Fruit fly (Drosophila melanogaster) whole organism, embryonic: ENCODE results near the gene CG15145.
A peak's percentile ranks its signal among the peaks of the same experiment; 100 is the strongest.

ENCODE experiments used
- B-H1 ChIP-seq: fragments of 200-800 bp; sonication (Bioruptor generic); IDR thresholded peaks from 3 replicates; pipeline ENCODE4 v1.3.6; 2022; ENCODE audit warnings: missing biosample characterization, missing genetic modification characterization
- BEAF-32 ChIP-seq: fragments of 200-800 bp; sonication (Bioruptor generic); optimal IDR thresholded peaks from 3 replicates; lab custom pipeline; 2017; ENCODE audit warnings: missing biosample characterization, missing genetic modification characterization, mild to moderate bottlenecking, moderate library complexity, missing genetic modification reagents
- Blimp-1 ChIP-seq: fragments of 200-800 bp; sonication (Bioruptor generic); optimal IDR thresholded peaks from 3 replicates; lab custom pipeline; 2018; ENCODE audit warnings: missing biosample characterization, missing genetic modification characterization, mild to moderate bottlenecking, moderate library complexity, missing genetic modification reagents
- Bteb2 ChIP-seq: fragments of 200-800 bp; sonication (Bioruptor generic); optimal IDR thresholded peaks from 2 replicates; lab custom pipeline; 2016; ENCODE audit warnings: missing biosample characterization, missing genetic modification characterization
- CG10654 ChIP-seq: fragments of 200-800 bp; sonication (Bioruptor generic); optimal IDR thresholded peaks from 2 replicates; lab custom pipeline; 2016; ENCODE audit warnings: missing biosample characterization, missing genetic modification characterization
- CG10979 ChIP-seq: fragments of 200-800 bp; sonication (Bioruptor generic); optimal IDR thresholded peaks from 2 replicates; lab custom pipeline; 2018; ENCODE audit warnings: missing biosample characterization, mild to moderate bottlenecking, missing genetic modification characterization, moderate library complexity
- CG14860 ChIP-seq: fragments of 200-800 bp; sonication (Bioruptor generic); IDR thresholded peaks from 3 replicates; pipeline ENCODE4 v1.3.6; 2022; ENCODE audit warnings: missing biosample characterization, missing genetic modification characterization; ENCODE audit not compliant: partially characterized antibody
- CG1647 ChIP-seq: fragments of 200-800 bp; sonication (Bioruptor generic); optimal IDR thresholded peaks from 3 replicates; lab custom pipeline; 2016; ENCODE audit warnings: missing biosample characterization, missing genetic modification characterization
- CG17568 ChIP-seq: fragments of 200-800 bp; sonication (Bioruptor generic); optimal IDR thresholded peaks from 2 replicates; lab custom pipeline; 2018; ENCODE audit warnings: missing biosample characterization, mild to moderate bottlenecking, missing genetic modification characterization, moderate library complexity
- CG18599 ChIP-seq: fragments of 200-800 bp; sonication (Bioruptor generic); optimal IDR thresholded peaks from 3 replicates; lab custom pipeline; 2017; ENCODE audit warnings: missing biosample characterization, missing genetic modification characterization, mild to moderate bottlenecking, moderate library complexity, missing genetic modification reagents
- CG2120 ChIP-seq: fragments of 200-800 bp; sonication (Bioruptor generic); optimal IDR thresholded peaks from 3 replicates; lab custom pipeline; 2016; ENCODE audit warnings: missing biosample characterization, missing genetic modification characterization
- CG2129 ChIP-seq: fragments of 200-800 bp; sonication (Bioruptor generic); IDR thresholded peaks from 2 replicates; pipeline ENCODE4 v1.3.6; 2022; ENCODE audit warnings: missing biosample characterization, missing genetic modification characterization; ENCODE audit not compliant: partially characterized antibody
- CG2889 ChIP-seq: fragments of 200-800 bp; sonication (Bioruptor generic); IDR thresholded peaks from 3 replicates; pipeline ENCODE4 v1.3.6; 2022; ENCODE audit warnings: missing biosample characterization, missing genetic modification characterization
- CG31388 ChIP-seq: fragments of 200-800 bp; sonication (Bioruptor generic); optimal IDR thresholded peaks from 2 replicates; lab custom pipeline; 2016; ENCODE audit warnings: missing biosample characterization, missing genetic modification characterization
- CG33213 ChIP-seq: fragments of 200-800 bp; sonication (Bioruptor generic); optimal IDR thresholded peaks from 3 replicates; lab custom pipeline; 2016; ENCODE audit warnings: missing biosample characterization, missing genetic modification characterization
- CG3407 ChIP-seq: fragments of 200-800 bp; sonication (Bioruptor generic); optimal IDR thresholded peaks from 2 replicates; lab custom pipeline; 2018; ENCODE audit warnings: missing biosample characterization, mild to moderate bottlenecking, missing genetic modification characterization
- CG34224 ChIP-seq: fragments of 200-800 bp; sonication (Bioruptor generic); IDR thresholded peaks from 3 replicates; pipeline ENCODE4 v1.3.6; 2022; ENCODE audit warnings: missing biosample characterization, missing genetic modification characterization; ENCODE audit not compliant: partially characterized antibody
- CG6683 ChIP-seq: fragments of 200-800 bp; sonication (Bioruptor generic); optimal IDR thresholded peaks from 2 replicates; lab custom pipeline; 2017; ENCODE audit warnings: missing biosample characterization, mild to moderate bottlenecking, missing genetic modification characterization, missing genetic modification reagents
- CG7372 ChIP-seq: fragments of 200-800 bp; sonication (Bioruptor generic); IDR thresholded peaks from 2 replicates; pipeline ENCODE4 v1.3.6; 2022; ENCODE audit warnings: missing biosample characterization, missing genetic modification characterization
- CG9215 ChIP-seq: fragments of 200-800 bp; sonication (Bioruptor generic); IDR thresholded peaks from 2 replicates; pipeline ENCODE4 v1.3.6; 2022; ENCODE audit warnings: missing biosample characterization, missing genetic modification characterization
- CG9437 ChIP-seq: fragments of 200-800 bp; sonication (Bioruptor generic); optimal IDR thresholded peaks from 2 replicates; lab custom pipeline; 2018; ENCODE audit warnings: missing biosample characterization, mild to moderate bottlenecking, missing genetic modification characterization
- CG9609 ChIP-seq: fragments of 200-800 bp; sonication (Bioruptor generic); optimal IDR thresholded peaks from 3 replicates; lab custom pipeline; 2016; ENCODE audit warnings: missing biosample characterization, missing genetic modification characterization
- CG9727 ChIP-seq: fragments of 200-800 bp; sonication (Bioruptor generic); optimal IDR thresholded peaks from 3 replicates; lab custom pipeline; 2017; ENCODE audit warnings: missing biosample characterization, mild to moderate bottlenecking, missing genetic modification characterization
- CG9932 ChIP-seq: fragments of 200-800 bp; sonication (Bioruptor generic); IDR thresholded peaks from 2 replicates; pipeline ENCODE4 v1.3.6; 2022; ENCODE audit warnings: missing biosample characterization, missing genetic modification characterization
- CTCF ChIP-seq: fragments of 200-800 bp; sonication (Bioruptor generic); optimal IDR thresholded peaks from 2 replicates; lab custom pipeline; 2017; ENCODE audit warnings: missing biosample characterization, mild to moderate bottlenecking, missing genetic modification characterization, moderate library complexity
- Dll ChIP-seq: fragments of 200-800 bp; sonication (Bioruptor generic); IDR thresholded peaks from 4 replicates; pipeline ENCODE4 v1.3.6; 2022; ENCODE audit warnings: missing biosample characterization, missing genetic modification characterization; ENCODE audit not compliant: partially characterized antibody
- Elba2 ChIP-seq: fragments of 200-800 bp; sonication (Bioruptor generic); optimal IDR thresholded peaks from 3 replicates; lab custom pipeline; 2016; ENCODE audit warnings: missing biosample characterization, missing genetic modification characterization
- Gug ChIP-seq: fragments of 200-800 bp; sonication (Bioruptor generic); IDR thresholded peaks from 4 replicates; pipeline ENCODE4 v1.3.6; 2022; ENCODE audit warnings: missing biosample characterization, missing genetic modification characterization
- Hand ChIP-seq: fragments of 200-800 bp; sonication (Bioruptor generic); optimal IDR thresholded peaks from 2 replicates; lab custom pipeline; 2017; ENCODE audit warnings: mild to moderate bottlenecking, missing biosample characterization, missing genetic modification reagents, missing genetic modification characterization
- Jarid2 ChIP-seq: fragments of 200-800 bp; sonication (Bioruptor generic); optimal IDR thresholded peaks from 3 replicates; lab custom pipeline; 2017; ENCODE audit warnings: mild to moderate bottlenecking, missing biosample characterization, missing genetic modification reagents, missing genetic modification characterization
- MTF-1 ChIP-seq: fragments of 200-800 bp; sonication (Bioruptor generic); optimal IDR thresholded peaks from 2 replicates; lab custom pipeline; 2018; ENCODE audit warnings: missing biosample characterization, mild to moderate bottlenecking, missing genetic modification characterization, borderline replicate concordance
- Med ChIP-seq: fragments of 200-800 bp; sonication (Bioruptor generic); peaks from one replicate; lab custom pipeline; 2016; ENCODE audit warnings: missing biosample characterization, missing genetic modification characterization, mild to moderate bottlenecking, inconsistent platforms, moderate library complexity
- Poxn ChIP-seq: fragments of 200-800 bp; sonication (Bioruptor generic); IDR thresholded peaks from 2 replicates; pipeline ENCODE4 v1.3.6; 2022; ENCODE audit warnings: missing biosample characterization, missing genetic modification characterization
- Sry-δ ChIP-seq: fragments of 200-800 bp; sonication (Bioruptor generic); optimal IDR thresholded peaks from 2 replicates; lab custom pipeline; 2016; ENCODE audit warnings: missing biosample characterization, missing genetic modification characterization
- ash1 ChIP-seq: fragments of 200-800 bp; sonication (Bioruptor generic); optimal IDR thresholded peaks from 2 replicates; lab custom pipeline; 2018; ENCODE audit warnings: missing biosample characterization, mild to moderate bottlenecking, missing genetic modification characterization
- az2 ChIP-seq: fragments of 200-800 bp; sonication (Bioruptor generic); optimal IDR thresholded peaks from 3 replicates; lab custom pipeline; 2016; ENCODE audit warnings: missing biosample characterization, missing genetic modification characterization
- crol ChIP-seq: fragments of 200-800 bp; sonication (Bioruptor generic); IDR thresholded peaks from 2 replicates; pipeline ENCODE4 v1.3.6; 2022; ENCODE audit warnings: missing biosample characterization, missing genetic modification characterization
- ftz-f1 ChIP-seq: fragments of 200-800 bp; sonication (Bioruptor generic); optimal IDR thresholded peaks from 2 replicates; lab custom pipeline; 2016; ENCODE audit warnings: missing biosample characterization, missing genetic modification characterization
- grau ChIP-seq: fragments of 200-800 bp; optimal IDR thresholded peaks from 3 replicates; lab custom pipeline; 2019; ENCODE audit warnings: missing biosample characterization, mild to moderate bottlenecking, missing genetic modification characterization, moderate library complexity
- hb ChIP-seq: fragments of 200-800 bp; sonication (Bioruptor generic); IDR thresholded peaks from 3 replicates; pipeline ENCODE4 v1.3.6; 2022; ENCODE audit warnings: missing biosample characterization, missing genetic modification characterization; ENCODE audit not compliant: partially characterized antibody
- lilli ChIP-seq: fragments of 200-800 bp; sonication (Bioruptor generic); optimal IDR thresholded peaks from 3 replicates; lab custom pipeline; 2016; ENCODE audit warnings: missing biosample characterization, missing genetic modification characterization
- nmo ChIP-seq: fragments of 200-800 bp; sonication (Bioruptor generic); optimal IDR thresholded peaks from 2 replicates; lab custom pipeline; 2018; ENCODE audit warnings: missing biosample characterization, mild to moderate bottlenecking, missing genetic modification characterization, moderate library complexity
- pan ChIP-seq, 4 experiments: fragments of >200 bp in 3 of 4; fragments of 200-800 bp in 1 of 4; sonication (Bioruptor generic) in 1 of 4; optimal IDR thresholded peaks in 3 of 4; IDR thresholded peaks in 1 of 4; 2 replicates each; pipeline versions ENCODE4 v1.3.6 to Lab custom; 2017 to 2022; ENCODE audit warnings: missing biosample characterization in 2 of 4, missing genetic modification characterization in 2 of 4, mixed read lengths in 1 of 4
- sens-2 ChIP-seq: fragments of 200-800 bp; sonication (Bioruptor generic); IDR thresholded peaks from 2 replicates; pipeline ENCODE4 v1.3.6; 2022; ENCODE audit warnings: missing biosample characterization, missing genetic modification characterization
- sima ChIP-seq: fragments of 200-800 bp; sonication (Bioruptor generic); optimal IDR thresholded peaks from 2 replicates; lab custom pipeline; 2016; ENCODE audit warnings: missing biosample characterization, missing genetic modification characterization
- slou ChIP-seq: fragments of 200-800 bp; sonication (Bioruptor generic); optimal IDR thresholded peaks from 3 replicates; lab custom pipeline; 2016; ENCODE audit warnings: missing biosample characterization, missing genetic modification characterization
- slp2 ChIP-seq: fragments of 200-800 bp; sonication (Bioruptor generic); optimal IDR thresholded peaks from 2 replicates; lab custom pipeline; 2016; ENCODE audit warnings: missing biosample characterization, missing genetic modification characterization
- tgo ChIP-seq: fragments of 200-800 bp; sonication (Bioruptor generic); IDR thresholded peaks from 3 replicates; pipeline ENCODE4 v1.3.6; 2022; ENCODE audit warnings: missing biosample characterization, missing genetic modification characterization
- zfh1 ChIP-seq: fragments of 200-800 bp; sonication (Bioruptor generic); IDR thresholded peaks from 3 replicates; pipeline ENCODE4 v1.3.6; 2022; ENCODE audit warnings: missing biosample characterization, missing genetic modification characterization

Gene CG15145

dm6 chr2L:17480943-17481580 lies 51.0 kb downstream of the CG15145 start, which contains the start of the genes fws and Lamtor3 (continued):
- peak; percentile 98 for TF ChIP-seq az2 (GFP tag; lab: Kevin White, UChicago)
- peak; percentile 20 for TF ChIP-seq sima (GFP tag; lab: Kevin White, UChicago)
- peak; percentile 98 for TF ChIP-seq CG9215
- TF ChIP-seq lilli: peak; percentile 97
- no peak for TF ChIP-seq hb (GFP tag; lab: Robert Waterston, UW)
- peak; percentile 72 for TF ChIP-seq CG33213
- peak; percentile 51 for TF ChIP-seq BEAF-32 (GFP tag; lab: Kevin White, UChicago)
- TF ChIP-seq grau: peak; percentile 97
- TF ChIP-seq slp2: peak; percentile 85
- TF ChIP-seq CG2889 (GFP tag; lab: Robert Waterston, UW): peak; percentile 99
- peak; percentile 64 for TF ChIP-seq CTCF (GFP tag; lab: Kevin White, UChicago)
- peak; percentile 99 for TF ChIP-seq zfh1 (GFP tag; lab: Robert Waterston, UW)
- TF ChIP-seq Jarid2: peak; percentile 88
- peak; percentile 75 for TF ChIP-seq crol
- peak; percentile 37 for TF ChIP-seq Sry-δ
- TF ChIP-seq Blimp-1: peak; percentile 96
- peak; percentile 97 for TF ChIP-seq CG17568 (GFP tag; lab: Kevin White, UChicago)
- peak; percentile 78 for TF ChIP-seq CG34224 (GFP tag; lab: Robert Waterston, UW)
- peak; percentile 96 for TF ChIP-seq CG10654
- TF ChIP-seq tgo (GFP tag; lab: Robert Waterston, UW): peak; percentile 99
- TF ChIP-seq CG31388 (GFP tag; lab: Kevin White, UChicago): peak; percentile 93
- TF ChIP-seq ftz-f1: peak; percentile 66
- TF ChIP-seq CG9437 (GFP tag; lab: Kevin White, UChicago): peak; percentile 96
- TF ChIP-seq Bteb2 (GFP tag; lab: Kevin White, UChicago): peak; percentile 90
- peak; percentile 96 for TF ChIP-seq CG10979 (tag; lab: Kevin White, UChicago)
- peak; percentile 97 for TF ChIP-seq CG9727
- TF ChIP-seq Hand (GFP tag; lab: Kevin White, UChicago): peak; percentile 92
- peak; percentile 99 for TF ChIP-seq B-H1
- TF ChIP-seq Dll: peak; percentile 74
- no peak for TF ChIP-seq pan (optimal IDR thresholded peaks at IDR 0.05; lab: Kevin White, UChicago)
- TF ChIP-seq pan (GFP tag; optimal IDR thresholded peaks at IDR 0.05 in 1 of 2, IDR thresholded peaks at IDR 0.05 in 1 of 2): peak in 1 of 2 experiments; percentile 100
- TF ChIP-seq slou (GFP tag; lab: Kevin White, UChicago): peak; percentile 97
- peak; percentile 99 for TF ChIP-seq CG7372 (GFP tag; lab: Robert Waterston, UW)
- peak; percentile 98 for TF ChIP-seq CG2120 (GFP tag; lab: Kevin White, UChicago)
- peak; percentile 97 for TF ChIP-seq CG3407 (GFP tag; lab: Kevin White, UChicago)
- TF ChIP-seq CG14860: peak; percentile 59; the same call in 1 of the 3 replicates
- no peak for TF ChIP-seq CG2129 (GFP tag; lab: Robert Waterston, UW)
- TF ChIP-seq CG9609 (GFP tag; lab: Kevin White, UChicago): peak; percentile 90
- TF ChIP-seq CG1647 (GFP tag; lab: Kevin White, UChicago): peak; percentile 83
- TF ChIP-seq CG6683: peak; percentile 94
- peak; percentile 75 for TF ChIP-seq Elba2 (GFP tag; lab: Kevin White, UChicago)
- TF ChIP-seq ash1: peak; percentile 84
- TF ChIP-seq CG18599 (GFP tag; lab: Kevin White, UChicago): peak; percentile 98
- TF ChIP-seq Poxn (GFP tag; lab: Robert Waterston, UW): peak; percentile 97
- TF ChIP-seq Med (GFP tag; lab: Kevin White, UChicago): peak; percentile 98
- peak; percentile 99 for TF ChIP-seq nmo (GFP tag; lab: Kevin White, UChicago)
- TF ChIP-seq sens-2 (GFP tag; lab: Robert Waterston, UW): peak; percentile 98
- TF ChIP-seq Gug (GFP tag; lab: Robert Waterston, UW): peak; percentile 99
- TF ChIP-seq MTF-1: peak; percentile 95
- peak; percentile 99 for TF ChIP-seq CG9932 (GFP tag; lab: Robert Waterston, UW)
